Worm (Caenorhabditis elegans) whole organism, L4/young adult: ENCODE measurements around the gene H17B01.2.

Experiments
- dao-5 ChIP-seq: sonication (generic microtip); optimal IDR thresholded peaks from 2 replicates; lab custom pipeline; 2016; ENCODE audit warnings: missing genotype, missing genetic modification characterization, moderate library complexity, missing compliant biosample characterization
- him-1 ChIP-seq: sonication (generic microtip); optimal IDR thresholded peaks from 2 replicates; lab custom pipeline; 2016; ENCODE audit warnings: missing genotype, missing genetic modification reagents, missing genetic modification characterization, missing compliant biosample characterization

The H17B01.2 gene

ce11 chrII:1519867-1520266 is 49.5 kb downstream of the H17B01.2 start:
- TF ChIP-seq him-1: peak; percentile 56
- TF ChIP-seq dao-5: no peak
